Comparison of ENCODE assay signal across 7 worm cellular contexts in genomic region chrIII:10211889-10212494, ce11.
TF ChIP-seq lines count a peak whose summit lies in the region.

blos-1 (minus strand) TSS chrIII:10211946.
best-18 (plus strand) TSS chrIII:10212396.

TF ChIP-seq in whole organism, L2 larva, 48 proteins besides CTCF, POLR2A, EP300 and RAD21:
- no peak for TF ChIP-seq gmeb-1 (tag; optimal IDR thresholded peaks at IDR 0.05; lab: Kevin White, UChicago)
- peak; percentile 18 for TF ChIP-seq unc-55 (GFP tag; optimal IDR thresholded peaks at IDR 0.05; lab: Kevin White, UChicago)
- peak in 1 of 2 experiments; percentile 19 for TF ChIP-seq lsy-2 (tag; optimal IDR thresholded peaks at IDR 0.05; lab: Kevin White, UChicago)
TF ChIP-seq in whole organism, L2 larva: peak in this region for 2.

TF ChIP-seq in whole organism, L3 larva, 47 proteins besides CTCF, POLR2A, EP300 and RAD21:
- TF ChIP-seq nhr-23 (tag; optimal IDR thresholded peaks at IDR 0.05; lab: Kevin White, UChicago) (no peak), elt-2 (tag; optimal IDR thresholded peaks at IDR 0.05; lab: Kevin White, UChicago) (peak; percentile 13), pha-4 (tag; optimal IDR thresholded peaks at IDR 0.05; lab: Kevin White, UChicago) (peak; percentile 8)
TF ChIP-seq in whole organism, L3 larva: peak in this region for 2.

TF ChIP-seq in whole organism, L4 larva, 104 proteins besides CTCF, POLR2A, EP300 and RAD21:
- no peak for TF ChIP-seq mdl-1 (tag; optimal IDR thresholded peaks at IDR 0.05; lab: Kevin White, UChicago)
- peak; percentile 15 for TF ChIP-seq nhr-77 (tag; optimal IDR thresholded peaks at IDR 0.05; lab: Kevin White, UChicago)
- no peak for TF ChIP-seq aha-1 (tag; lab: Kevin White, UChicago)
- TF ChIP-seq nhr-28 (tag; optimal IDR thresholded peaks at IDR 0.05; lab: Kevin White, UChicago) = peak; percentile 31
- no peak for TF ChIP-seq ama-1 (optimal IDR thresholded peaks at IDR 0.05; lab: Kevin White, UChicago)
- no peak for TF ChIP-seq daf-16 (GFP tag; optimal IDR thresholded peaks at IDR 0.05; lab: Kevin White, UChicago)
- TF ChIP-seq daf-16 (tag; optimal IDR thresholded peaks at IDR 0.05; lab: Kevin White, UChicago) = peak; percentile 69

TF ChIP-seq in whole organism, late embryonic, 69 proteins besides CTCF, POLR2A, EP300 and RAD21:
- no peak for TF ChIP-seq fax-1 (tag; optimal IDR thresholded peaks at IDR 0.05; lab: Kevin White, UChicago)
- peak; percentile 64 for TF ChIP-seq ceh-48 (tag; optimal IDR thresholded peaks at IDR 0.05; lab: Kevin White, UChicago)

TF ChIP-seq in whole organism, midembryonic, 9 proteins besides CTCF, POLR2A, EP300 and RAD21:
- TF ChIP-seq T22C8.4 (GFP tag; IDR thresholded peaks at IDR 0.05; lab: Robert Waterston, UW) = peak; percentile 51; the same call in 1 of the 2 replicates
- TF ChIP-seq ref-1 (GFP tag; conservative IDR thresholded peaks at IDR 0.05; lab: Robert Waterston, UW) = no peak
- no peak for TF ChIP-seq med-1 (GFP tag; optimal IDR thresholded peaks at IDR 0.05; lab: Kevin White, UChicago; ENCODE audit: insufficient read depth)

TF ChIP-seq in whole organism, mixed stage, embryonic, 35 proteins besides CTCF, POLR2A, EP300 and RAD21:
- TF ChIP-seq cnd-1 (tag; optimal IDR thresholded peaks at IDR 0.05; lab: Kevin White, UChicago) = no peak
- peak; percentile 9 for TF ChIP-seq ces-1 (GFP tag; optimal IDR thresholded peaks at IDR 0.05; lab: Kevin White, UChicago)
- TF ChIP-seq nhr-76 (tag; optimal IDR thresholded peaks at IDR 0.05; lab: Kevin White, UChicago) = no peak
- TF ChIP-seq nhr-2 (tag; optimal IDR thresholded peaks at IDR 0.05; lab: Kevin White, UChicago) = no peak
- TF ChIP-seq ham-2 (GFP tag; optimal IDR thresholded peaks at IDR 0.05; lab: Kevin White, UChicago) = no peak
- no peak for TF ChIP-seq nhr-28 (tag; optimal IDR thresholded peaks at IDR 0.05; lab: Kevin White, UChicago)
- TF ChIP-seq mep-1 (tag; optimal IDR thresholded peaks at IDR 0.05; lab: Kevin White, UChicago) = no peak
- no peak for TF ChIP-seq elt-3 (tag; optimal IDR thresholded peaks at IDR 0.05; lab: Kevin White, UChicago)
- TF ChIP-seq unc-120 (tag; optimal IDR thresholded peaks at IDR 0.05; lab: Kevin White, UChicago; ENCODE audit: poor library complexity, severe bottlenecking) = no peak
- TF ChIP-seq lin-13 (tag; optimal IDR thresholded peaks at IDR 0.05; lab: Kevin White, UChicago) = no peak
- TF ChIP-seq elt-1 (tag; optimal IDR thresholded peaks at IDR 0.05; lab: Kevin White, UChicago; ENCODE audit: borderline replicate concordance, insufficient read depth) = no peak
- TF ChIP-seq flh-1 (GFP tag; optimal IDR thresholded peaks at IDR 0.05; lab: Kevin White, UChicago) = no peak
- peak; percentile 2 for TF ChIP-seq lsy-2 (tag; optimal IDR thresholded peaks at IDR 0.05; lab: Kevin White, UChicago)
- no peak for TF ChIP-seq ceh-83 (GFP tag; optimal IDR thresholded peaks at IDR 0.05; lab: Kevin White, UChicago)
- TF ChIP-seq M03D4.4 (tag; optimal IDR thresholded peaks at IDR 0.05; lab: Kevin White, UChicago) = no peak
- TF ChIP-seq zip-8 (tag; optimal IDR thresholded peaks at IDR 0.05; lab: Kevin White, UChicago) = peak; percentile 98
- TF ChIP-seq mls-2 (tag; optimal IDR thresholded peaks at IDR 0.05; lab: Kevin White, UChicago) = no peak
- TF ChIP-seq hlh-1 (tag; optimal IDR thresholded peaks at IDR 0.05; lab: Kevin White, UChicago) = no peak
- no peak for TF ChIP-seq drap-1 (GFP tag; optimal IDR thresholded peaks at IDR 0.05; lab: Kevin White, UChicago)
- TF ChIP-seq ztf-11 (tag; optimal IDR thresholded peaks at IDR 0.05; lab: Kevin White, UChicago) = no peak
- no peak for TF ChIP-seq pha-4 (tag; optimal IDR thresholded peaks at IDR 0.05; lab: Kevin White, UChicago)
- TF ChIP-seq snpc-4 (tag; optimal IDR thresholded peaks at IDR 0.05; lab: Kevin White, UChicago) = no peak
- TF ChIP-seq lin-32 (GFP tag; optimal IDR thresholded peaks at IDR 0.05; lab: Kevin White, UChicago) = no peak
- TF ChIP-seq ceh-43 (GFP tag; optimal IDR thresholded peaks at IDR 0.05; lab: Kevin White, UChicago) = no peak
- no peak for TF ChIP-seq unc-39 (tag; optimal IDR thresholded peaks at IDR 0.05; lab: Kevin White, UChicago)
- TF ChIP-seq mab-5 (tag; optimal IDR thresholded peaks at IDR 0.05; lab: Kevin White, UChicago) = no peak

TF ChIP-seq in whole organism, young adult, 124 proteins besides CTCF, POLR2A, EP300 and RAD21:
- no peak for TF ChIP-seq cebp-1 (GFP tag; IDR thresholded peaks at IDR 0.05; lab: Robert Waterston, UW)
- peak; percentile 16 for TF ChIP-seq cebp-1 (tag; optimal IDR thresholded peaks at IDR 0.05; lab: Kevin White, UChicago)
- TF ChIP-seq somi-1 (GFP tag; optimal IDR thresholded peaks at IDR 0.05; lab: Kevin White, UChicago) = no peak
- TF ChIP-seq lsl-1 (GFP tag; optimal IDR thresholded peaks at IDR 0.05; lab: Kevin White, UChicago) = peak; percentile 46
- no peak for TF ChIP-seq efl-1 (GFP tag; optimal IDR thresholded peaks at IDR 0.05; lab: Kevin White, UChicago)
- no peak for TF ChIP-seq ztf-22 (GFP tag; optimal IDR thresholded peaks at IDR 0.05; lab: Kevin White, UChicago)
